Worm (Caenorhabditis elegans): ENCODE data around the gene Y41C4A.18.

Y41C4A.18 gene

ce11 chrIII:11780183-11780664 is 49.8 kb downstream of the Y41C4A.18 start, which contains the start of gene C24H11.5:
C24H11.5 (plus strand) TSS chrIII:11780233.
- TF ChIP-seq skn-1 (tag; optimal IDR thresholded peaks at IDR 0.05) (no peak), unc-39 (tag; optimal IDR thresholded peaks at IDR 0.05) (no peak), nhr-76 (tag; optimal IDR thresholded peaks at IDR 0.05) (no peak)
